Worm (Caenorhabditis elegans) whole organism, L3 larva: ENCODE measurements around the gene C07A9.5.

Experiments used
- aly-2 ChIP-seq: fragments of 150-350 bp; optimal IDR thresholded peaks from 2 replicates; lab custom pipeline; 2014; ENCODE audit warnings: missing biosample characterization, missing genetic modification characterization
- ama-1 ChIP-seq: fragments of 150-350 bp; optimal IDR thresholded peaks from 2 replicates; lab custom pipeline; 2018
- lin-15B ChIP-seq: fragments of 150-350 bp; optimal IDR thresholded peaks from 2 replicates; lab custom pipeline; 2014; ENCODE audit warnings: missing biosample characterization, missing genetic modification characterization
- nhr-25 ChIP-seq: sonication (generic microtip); optimal IDR thresholded peaks from 2 replicates; lab custom pipeline; 2017; ENCODE audit warnings: missing biosample characterization, missing genetic modification characterization
- nhr-28 ChIP-seq: fragments of 150-350 bp; optimal IDR thresholded peaks from 2 replicates; lab custom pipeline; 2014; ENCODE audit warnings: missing biosample characterization, missing genetic modification characterization
- nhr-76 ChIP-seq: fragments of 150-350 bp; sonication (generic microtip); optimal IDR thresholded peaks from 5 replicates; lab custom pipeline; 2014; ENCODE audit warnings: missing biosample characterization, missing genetic modification characterization

- TF ChIP-seq ama-1 (lab: Kevin White, UChicago) (no peak), nhr-25 (tag; lab: Kevin White, UChicago) (no peak), nhr-28 (no peak), aly-2 (tag; lab: Kevin White, UChicago) (no peak), nhr-76 (tag; lab: Kevin White, UChicago) (no peak), lin-15B (tag; lab: Kevin White, UChicago) (no peak)
These were observed 11.8 kb upstream of the C07A9.5 start, which contains the start of gene set-3 for ce11 chrIII:9694474-9694873.
